Fruit fly (Drosophila melanogaster) S2 (cell line): ENCODE results near the gene CG34011.

Experiments
- CG8478 ChIP-seq: fragments of >200 bp; optimal IDR thresholded peaks from 2 replicates; lab custom pipeline; 2018
- CTCF ChIP-seq, 2 experiments: fragments of >200 bp; optimal IDR thresholded peaks; 2 replicates each; lab custom pipeline; 2018

DNA sequence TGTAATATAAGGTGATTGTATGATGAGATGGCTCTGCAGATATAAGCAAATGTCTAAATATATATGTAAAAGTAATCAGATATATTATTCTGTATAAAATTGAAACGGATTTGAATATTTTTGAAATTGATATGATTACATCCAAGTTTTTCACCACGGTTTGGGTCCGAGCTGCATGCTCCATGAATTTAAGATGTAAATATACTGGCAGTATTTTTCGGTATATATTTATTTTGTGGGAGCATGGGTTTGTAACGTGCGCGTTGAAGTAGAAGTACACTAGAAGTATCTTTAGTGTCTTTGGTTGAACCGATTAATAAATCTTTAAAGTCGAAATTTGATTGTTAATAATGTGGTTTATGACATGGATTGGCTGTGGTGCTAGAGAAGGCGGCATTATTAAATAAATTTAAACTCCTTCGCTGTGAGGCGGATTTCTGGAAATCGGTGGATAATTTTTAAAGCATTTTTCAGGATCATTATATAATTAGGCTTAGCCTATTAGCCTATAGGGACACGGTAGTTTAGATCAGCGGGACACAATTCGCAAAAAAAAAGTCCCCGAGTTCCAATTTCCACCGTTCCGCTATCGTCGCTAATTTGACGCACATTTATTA lies 7.5 kb downstream of the CG34011 start:
- no peak for TF ChIP-seq CG8478 (lab: Kevin White, UChicago)
- peak; percentile 32 to 60 for TF ChIP-seq CTCF (optimal IDR thresholded peaks at IDR 0.05; lab: Kevin White, UChicago)
